Fruit fly (Drosophila melanogaster) whole organism, embryonic: Measurements from ENCODE around the gene Tcs3.
A peak's percentile ranks its signal among the peaks of the same experiment; 100 is the strongest.

Experiments used
- Antp ChIP-seq: fragments of 200-800 bp; sonication (Bioruptor generic); optimal IDR thresholded peaks from 3 replicates; lab custom pipeline; 2016; ENCODE audit warnings: missing biosample characterization, missing genetic modification characterization
- CG10209 ChIP-seq: fragments of 200-800 bp; sonication (Bioruptor generic); optimal IDR thresholded peaks from 3 replicates; lab custom pipeline; 2017; ENCODE audit warnings: missing biosample characterization, mild to moderate bottlenecking, missing genetic modification characterization, missing genetic modification reagents
- CG1024 ChIP-seq: fragments of 200-800 bp; sonication (Bioruptor generic); IDR thresholded peaks from 2 replicates; pipeline ENCODE4 v1.3.6; 2022; ENCODE audit warnings: missing biosample characterization, missing genetic modification characterization
- CG10267 ChIP-seq: fragments of 200-800 bp; sonication (Bioruptor generic); optimal IDR thresholded peaks from 2 replicates; lab custom pipeline; 2018; ENCODE audit warnings: missing biosample characterization, mild to moderate bottlenecking, missing genetic modification characterization, moderate library complexity
- CG10565 ChIP-seq: fragments of 200-800 bp; sonication (Bioruptor generic); optimal IDR thresholded peaks from 3 replicates; lab custom pipeline; 2016; ENCODE audit warnings: missing biosample characterization, mild to moderate bottlenecking, missing genetic modification characterization
- CG10959 ChIP-seq: fragments of 200-800 bp; sonication (Bioruptor generic); IDR thresholded peaks from 2 replicates; pipeline ENCODE4 v1.3.6; 2022; ENCODE audit warnings: missing biosample characterization, missing genetic modification characterization
- CG10979 ChIP-seq: fragments of 200-800 bp; sonication (Bioruptor generic); optimal IDR thresholded peaks from 2 replicates; lab custom pipeline; 2018; ENCODE audit warnings: missing biosample characterization, mild to moderate bottlenecking, missing genetic modification characterization, moderate library complexity
- CG12659 ChIP-seq: fragments of 200-800 bp; sonication (Bioruptor generic); optimal IDR thresholded peaks from 3 replicates; lab custom pipeline; 2017; ENCODE audit warnings: mild to moderate bottlenecking, missing biosample characterization, missing genetic modification reagents, missing genetic modification characterization
- CG14860 ChIP-seq: fragments of 200-800 bp; sonication (Bioruptor generic); IDR thresholded peaks from 3 replicates; pipeline ENCODE4 v1.3.6; 2022; ENCODE audit warnings: missing biosample characterization, missing genetic modification characterization; ENCODE audit not compliant: partially characterized antibody
- CG15073 ChIP-seq: fragments of 200-800 bp; sonication (Bioruptor generic); optimal IDR thresholded peaks from 2 replicates; lab custom pipeline; 2016; ENCODE audit warnings: missing biosample characterization, missing genetic modification characterization
- CG17912 ChIP-seq: fragments of 200-800 bp; sonication (Bioruptor generic); optimal IDR thresholded peaks from 2 replicates; lab custom pipeline; 2018; ENCODE audit warnings: missing biosample characterization, mild to moderate bottlenecking, missing genetic modification characterization
- CG34224 ChIP-seq: fragments of 200-800 bp; sonication (Bioruptor generic); IDR thresholded peaks from 3 replicates; pipeline ENCODE4 v1.3.6; 2022; ENCODE audit warnings: missing biosample characterization, missing genetic modification characterization; ENCODE audit not compliant: partially characterized antibody
- CG34376 ChIP-seq: fragments of 200-800 bp; sonication (Bioruptor generic); optimal IDR thresholded peaks from 2 replicates; lab custom pipeline; 2018; ENCODE audit warnings: missing biosample characterization, mild to moderate bottlenecking, missing genetic modification characterization
- CG34422 ChIP-seq: fragments of 200-800 bp; sonication (Bioruptor generic); IDR thresholded peaks from 3 replicates; pipeline ENCODE4 v1.3.6; 2022; ENCODE audit warnings: missing biosample characterization, missing genetic modification characterization
- CG3847 ChIP-seq: fragments of 200-800 bp; sonication (Bioruptor generic); IDR thresholded peaks from 2 replicates; pipeline ENCODE4 v1.3.6; 2022; ENCODE audit warnings: missing biosample characterization, missing genetic modification characterization
- CG4854 ChIP-seq: fragments of 200-800 bp; sonication (Bioruptor generic); optimal IDR thresholded peaks from 2 replicates; lab custom pipeline; 2016; ENCODE audit warnings: missing biosample characterization, missing genetic modification characterization, inconsistent platforms
- CG8089 ChIP-seq: fragments of 200-800 bp; sonication (Bioruptor generic); optimal IDR thresholded peaks from 3 replicates; lab custom pipeline; 2016; ENCODE audit warnings: missing biosample characterization, missing genetic modification characterization
- CG8944 ChIP-seq: fragments of 200-800 bp; sonication (Bioruptor generic); optimal IDR thresholded peaks from 3 replicates; lab custom pipeline; 2016; ENCODE audit warnings: missing biosample characterization, missing genetic modification characterization
- CG9817 ChIP-seq: fragments of 200-800 bp; sonication (Bioruptor generic); optimal IDR thresholded peaks from 2 replicates; lab custom pipeline; 2018; ENCODE audit warnings: missing biosample characterization, mild to moderate bottlenecking, missing genetic modification characterization, moderate library complexity
- Deaf1 ChIP-seq: fragments of 200-800 bp; optimal IDR thresholded peaks from 3 replicates; lab custom pipeline; 2019; ENCODE audit warnings: missing biosample characterization, mild to moderate bottlenecking, missing genetic modification characterization, moderate library complexity
- Elba2 ChIP-seq: fragments of 200-800 bp; sonication (Bioruptor generic); optimal IDR thresholded peaks from 3 replicates; lab custom pipeline; 2016; ENCODE audit warnings: missing biosample characterization, missing genetic modification characterization
- H15 ChIP-seq: fragments of 200-800 bp; sonication (Bioruptor generic); IDR thresholded peaks from 3 replicates; pipeline ENCODE4 v1.3.6; 2022; ENCODE audit warnings: missing biosample characterization, missing genetic modification characterization
- Mes4 ChIP-seq: fragments of 200-800 bp; sonication (Bioruptor generic); optimal IDR thresholded peaks from 2 replicates; lab custom pipeline; 2016; ENCODE audit warnings: missing biosample characterization, missing genetic modification characterization
- NFAT ChIP-seq: fragments of 200-800 bp; sonication (Bioruptor generic); IDR thresholded peaks from 2 replicates; pipeline ENCODE4 v1.3.6; 2022; ENCODE audit warnings: missing biosample characterization, missing genetic modification characterization
- Nf-YC ChIP-seq: fragments of 200-800 bp; optimal IDR thresholded peaks from 3 replicates; lab custom pipeline; 2019; ENCODE audit warnings: missing biosample characterization, mild to moderate bottlenecking, missing genetic modification characterization, moderate library complexity
- PHDP ChIP-seq: fragments of 200-800 bp; sonication (Bioruptor generic); optimal IDR thresholded peaks from 3 replicates; lab custom pipeline; 2018; ENCODE audit warnings: missing biosample characterization, mild to moderate bottlenecking, missing genetic modification characterization, moderate library complexity
- Sox100B ChIP-seq: fragments of 200-800 bp; sonication (Bioruptor generic); optimal IDR thresholded peaks from 3 replicates; lab custom pipeline; 2018; ENCODE audit warnings: missing biosample characterization, mild to moderate bottlenecking, missing genetic modification characterization
- Stat92E ChIP-seq, 3 experiments: fragments of >200 bp in 2 of 3; fragments of 200-800 bp in 1 of 3; sonication (Bioruptor generic) in 1 of 3; optimal IDR thresholded peaks; 2 replicates each; lab custom pipeline; 2017 to 2019; ENCODE audit warnings: missing biosample characterization in 3 of 3, missing genetic modification characterization in 3 of 3, mild to moderate bottlenecking in 1 of 3, moderate library complexity in 1 of 3
- bab2 ChIP-seq: fragments of 200-800 bp; sonication (Bioruptor generic); optimal IDR thresholded peaks from 2 replicates; lab custom pipeline; 2016; ENCODE audit warnings: missing biosample characterization, missing genetic modification characterization
- br ChIP-seq: fragments of >200 bp; optimal IDR thresholded peaks from 2 replicates; lab custom pipeline; 2017
- crp ChIP-seq, 2 experiments: fragments of 200-800 bp; sonication (Bioruptor generic); optimal IDR thresholded peaks; 2 replicates in 1 of 2; 3 replicates in 1 of 2; lab custom pipeline; 2017; ENCODE audit warnings: missing biosample characterization in 2 of 2, missing genetic modification characterization in 2 of 2, mild to moderate bottlenecking in 1 of 2, moderate library complexity in 1 of 2
- cwo ChIP-seq: fragments of 200-800 bp; sonication (Bioruptor generic); optimal IDR thresholded peaks from 3 replicates; lab custom pipeline; 2017; ENCODE audit warnings: missing biosample characterization, missing genetic modification characterization, mild to moderate bottlenecking, moderate library complexity, missing genetic modification reagents
- dati ChIP-seq: fragments of 200-800 bp; sonication (Bioruptor generic); IDR thresholded peaks from 2 replicates; pipeline ENCODE4 v1.3.6; 2022; ENCODE audit warnings: missing biosample characterization, missing genetic modification characterization
- dm ChIP-seq: fragments of 200-800 bp; sonication (Bioruptor generic); optimal IDR thresholded peaks from 3 replicates; lab custom pipeline; 2016; ENCODE audit warnings: missing biosample characterization, missing genetic modification characterization
- ems ChIP-seq: fragments of 200-800 bp; sonication (Bioruptor generic); optimal IDR thresholded peaks from 3 replicates; lab custom pipeline; 2016; ENCODE audit warnings: missing biosample characterization, missing genetic modification characterization
- grau ChIP-seq: fragments of 200-800 bp; optimal IDR thresholded peaks from 3 replicates; lab custom pipeline; 2019; ENCODE audit warnings: missing biosample characterization, mild to moderate bottlenecking, missing genetic modification characterization, moderate library complexity
- kah ChIP-seq: fragments of 200-800 bp; sonication (Bioruptor generic); optimal IDR thresholded peaks from 2 replicates; lab custom pipeline; 2018; ENCODE audit warnings: missing biosample characterization, mild to moderate bottlenecking, missing genetic modification characterization
- mam ChIP-seq: fragments of 200-800 bp; sonication (Bioruptor generic); optimal IDR thresholded peaks from 3 replicates; lab custom pipeline; 2016; ENCODE audit warnings: missing biosample characterization, missing genetic modification characterization
- nmo ChIP-seq: fragments of 200-800 bp; sonication (Bioruptor generic); optimal IDR thresholded peaks from 2 replicates; lab custom pipeline; 2018; ENCODE audit warnings: missing biosample characterization, mild to moderate bottlenecking, missing genetic modification characterization, moderate library complexity
- onecut ChIP-seq: fragments of 200-800 bp; sonication (Bioruptor generic); IDR thresholded peaks from 2 replicates; pipeline ENCODE4 v1.3.6; 2022; ENCODE audit warnings: missing biosample characterization, missing genetic modification characterization
- pfk ChIP-seq: fragments of 200-800 bp; sonication (Bioruptor generic); optimal IDR thresholded peaks from 2 replicates; lab custom pipeline; 2018; ENCODE audit warnings: missing biosample characterization, mild to moderate bottlenecking, missing genetic modification characterization, moderate library complexity
- pita ChIP-seq: fragments of 200-800 bp; sonication (Bioruptor generic); optimal IDR thresholded peaks from 2 replicates; lab custom pipeline; 2017; ENCODE audit warnings: missing biosample characterization, mild to moderate bottlenecking, missing genetic modification characterization
- salm ChIP-seq: fragments of 200-800 bp; sonication (Bioruptor generic); optimal IDR thresholded peaks from 2 replicates; lab custom pipeline; 2018; ENCODE audit warnings: missing biosample characterization, mild to moderate bottlenecking, missing genetic modification characterization
- sim ChIP-seq: fragments of 200-800 bp; sonication (Bioruptor generic); IDR thresholded peaks from 2 replicates; pipeline ENCODE4 v1.3.6; 2022; ENCODE audit warnings: missing biosample characterization, missing genetic modification characterization
- stwl ChIP-seq: fragments of 200-800 bp; sonication (Bioruptor generic); optimal IDR thresholded peaks from 3 replicates; lab custom pipeline; 2018; ENCODE audit warnings: missing biosample characterization, mild to moderate bottlenecking, missing genetic modification characterization, moderate library complexity
- tna ChIP-seq: fragments of 200-800 bp; sonication (Bioruptor generic); IDR thresholded peaks from 2 replicates; pipeline ENCODE4 v1.3.6; 2022; ENCODE audit warnings: missing biosample characterization, missing genetic modification characterization; ENCODE audit not compliant: partially characterized antibody
- vfl ChIP-seq: fragments of 200-800 bp; sonication (Bioruptor generic); optimal IDR thresholded peaks from 2 replicates; lab custom pipeline; 2016; ENCODE audit warnings: missing biosample characterization, missing genetic modification characterization
- zfh1 ChIP-seq: fragments of 200-800 bp; sonication (Bioruptor generic); IDR thresholded peaks from 3 replicates; pipeline ENCODE4 v1.3.6; 2022; ENCODE audit warnings: missing biosample characterization, missing genetic modification characterization

The Tcs3 gene

DNA sequence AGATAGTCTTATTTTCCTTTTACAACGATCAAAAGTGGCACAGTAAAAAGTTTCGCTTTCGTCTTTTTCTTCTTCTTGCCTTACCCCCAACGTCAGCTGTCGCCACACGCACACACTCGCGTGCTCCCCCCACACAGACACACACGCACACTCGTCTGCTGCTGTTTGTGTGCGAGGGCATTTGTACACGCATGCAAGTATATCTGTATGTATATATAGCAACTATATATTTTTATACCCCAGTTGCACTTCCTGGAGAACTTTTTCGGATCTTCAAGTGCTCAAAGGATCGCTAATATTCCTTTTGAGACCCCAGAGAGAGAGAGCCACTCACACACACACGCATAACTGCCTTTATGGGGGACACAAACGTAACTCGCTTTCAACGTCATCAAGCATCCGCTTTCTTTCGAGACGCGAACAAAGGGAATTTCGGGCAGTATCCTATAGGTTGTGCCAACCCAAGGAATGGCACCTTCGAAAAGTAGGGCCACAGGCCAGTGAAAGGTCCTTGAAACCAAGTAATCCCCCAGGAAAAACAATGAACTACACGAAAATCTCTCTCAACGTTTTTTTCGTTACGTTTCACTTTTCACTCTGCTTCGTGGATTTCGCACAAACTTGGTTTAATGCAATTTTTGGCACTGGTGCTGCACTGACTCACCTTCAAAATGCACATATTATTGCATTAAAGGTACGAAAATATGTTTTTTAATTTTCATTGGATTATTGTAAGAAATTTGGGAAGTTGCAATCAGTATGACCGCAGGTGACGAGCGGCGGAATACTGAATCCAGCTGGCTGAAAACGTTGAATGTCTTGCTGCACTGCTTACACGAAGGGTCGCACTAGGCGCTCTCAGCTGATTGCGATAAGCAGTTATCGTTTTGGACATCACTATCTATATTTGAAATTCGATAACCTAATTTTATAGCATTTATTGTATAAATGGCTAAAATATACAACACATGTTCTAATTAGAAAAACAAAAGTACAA, 26.3 kb downstream of the Tcs3 start, which contains the start of gene roq (continued):
- TF ChIP-seq stwl, result peak; percentile 88
- no peak for TF ChIP-seq bab2 (GFP tag; lab: Kevin White, UChicago)
- no peak for TF ChIP-seq vfl (GFP tag; lab: Kevin White, UChicago)
- TF ChIP-seq CG3847, result peak; percentile 41; the same call in 1 of the 2 replicates
- no peak for TF ChIP-seq pita (GFP tag; lab: Kevin White, UChicago)
- TF ChIP-seq nmo (GFP tag; lab: Kevin White, UChicago), result peak; percentile 57
- no peak for TF ChIP-seq mam
- peak; percentile 17 for TF ChIP-seq CG34376
- TF ChIP-seq CG17912, result no peak
- TF ChIP-seq Mes4, result no peak
- no peak for TF ChIP-seq CG8089 (GFP tag; lab: Kevin White, UChicago)
- no peak for TF ChIP-seq sim
- TF ChIP-seq CG15073 (GFP tag; lab: Kevin White, UChicago), result no peak
- TF ChIP-seq CG10565 (GFP tag; lab: Kevin White, UChicago), result no peak
- TF ChIP-seq zfh1 (GFP tag; lab: Robert Waterston, UW), result no peak
- no peak for TF ChIP-seq CG10979 (tag; lab: Kevin White, UChicago)
- peak; percentile 37; the same call in 1 of the 3 replicates for TF ChIP-seq CG34422 (GFP tag; lab: Robert Waterston, UW)
- no peak for TF ChIP-seq H15
- TF ChIP-seq CG10959 (GFP tag; lab: Robert Waterston, UW), result no peak
- peak; percentile 28 for TF ChIP-seq CG10267 (tag; lab: Kevin White, UChicago)
- no peak for TF ChIP-seq CG4854 (GFP tag; lab: Kevin White, UChicago)
- TF ChIP-seq cwo (GFP tag; lab: Kevin White, UChicago), result no peak
- TF ChIP-seq CG14860, result peak; percentile 51; the same call in 2 of the 3 replicates
- no peak for TF ChIP-seq dm
- no peak for TF ChIP-seq NFAT
- TF ChIP-seq Sox100B (GFP tag; lab: Kevin White, UChicago), result no peak
- no peak for TF ChIP-seq ems (GFP tag; lab: Kevin White, UChicago)
- no peak for TF ChIP-seq CG8944 (GFP tag; lab: Kevin White, UChicago)
- TF ChIP-seq br (lab: Kevin White, UChicago), result no peak
- TF ChIP-seq Antp (GFP tag; lab: Kevin White, UChicago), result no peak
- peak; percentile 36 for TF ChIP-seq grau (tag; lab: Kevin White, UChicago)
- peak; percentile 46 for TF ChIP-seq tna (GFP tag; lab: Robert Waterston, UW)
- TF ChIP-seq pfk (GFP tag; lab: Kevin White, UChicago), result no peak
- TF ChIP-seq CG10209 (GFP tag; lab: Kevin White, UChicago), result no peak
- TF ChIP-seq crp (GFP tag; optimal IDR thresholded peaks at IDR 0.05; lab: Kevin White, UChicago), result peak; percentile 96 to 99
- TF ChIP-seq Elba2 (GFP tag; lab: Kevin White, UChicago), result peak; percentile 68
- TF ChIP-seq salm, result no peak
- TF ChIP-seq Nf-YC (tag; lab: Kevin White, UChicago), result no peak
- no peak for TF ChIP-seq CG9817 (tag; lab: Kevin White, UChicago)
- TF ChIP-seq CG12659 (GFP tag; lab: Kevin White, UChicago), result peak; percentile 61
- TF ChIP-seq Deaf1 (tag; lab: Kevin White, UChicago), result no peak
- peak; percentile 58; the same call in 2 of the 3 replicates for TF ChIP-seq CG34224 (GFP tag; lab: Robert Waterston, UW)
- no peak for TF ChIP-seq onecut (GFP tag; lab: Robert Waterston, UW)
- no peak for TF ChIP-seq CG1024 (GFP tag; lab: Robert Waterston, UW)
- peak in 2 of 3 experiments; percentile 28 to 82 for TF ChIP-seq Stat92E (GFP tag; optimal IDR thresholded peaks at IDR 0.05; lab: Kevin White, UChicago)
- TF ChIP-seq dati (GFP tag; lab: Robert Waterston, UW), result no peak
- TF ChIP-seq kah (GFP tag; lab: Kevin White, UChicago), result no peak
- no peak for TF ChIP-seq PHDP
